Fruit fly (Drosophila melanogaster): ENCODE results near the gene UK114.
A peak's percentile ranks its signal among the peaks of the same experiment; 100 is the strongest.

UK114 gene

DNA sequence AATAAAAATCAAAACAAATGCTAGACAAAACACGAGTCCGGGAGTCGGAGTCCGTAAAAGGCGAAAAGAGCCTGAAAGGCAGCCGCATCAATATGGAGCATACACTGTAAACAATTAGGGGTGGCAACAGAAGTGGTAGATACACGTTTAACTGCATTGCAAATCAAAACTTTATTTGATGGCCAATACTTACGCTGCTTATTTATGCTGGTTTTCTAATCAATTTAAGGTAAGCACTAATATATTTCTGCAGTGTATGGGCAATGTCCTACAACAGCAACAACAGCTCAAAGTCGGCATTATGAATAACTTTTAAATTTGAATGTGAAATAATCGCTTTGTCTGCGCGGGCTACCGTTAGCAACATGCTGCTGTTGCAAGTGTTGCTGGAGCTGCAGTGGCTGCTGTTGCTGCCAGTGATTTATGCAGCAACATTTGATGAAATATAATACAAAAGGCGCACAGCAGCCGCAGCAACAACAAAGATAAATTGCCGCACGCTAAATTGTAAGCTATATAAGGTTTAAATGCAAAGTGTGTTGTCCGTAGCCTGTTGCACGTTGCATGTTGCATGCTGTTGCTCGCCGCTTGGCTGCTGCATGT, 1.3 kb downstream of the UK114 start (continued):
- TF ChIP-seq CG32006 (GFP tag; optimal IDR thresholded peaks at IDR 0.05) (peak; percentile 35), CG10631 (GFP tag; optimal IDR thresholded peaks at IDR 0.05) (peak; percentile 7), Hr38 (GFP tag; optimal IDR thresholded peaks at IDR 0.05) (no peak), CG9139 (GFP tag; optimal IDR thresholded peaks at IDR 0.05) (no peak), fd85E (GFP tag; optimal IDR thresholded peaks at IDR 0.05) (no peak), Hr4 (GFP tag; optimal IDR thresholded peaks at IDR 0.05) (peak; percentile 54), CG16779 (tag; optimal IDR thresholded peaks at IDR 0.05) (no peak), Hr39 (GFP tag; optimal IDR thresholded peaks at IDR 0.05) (peak; percentile 26), spab (GFP tag; optimal IDR thresholded peaks at IDR 0.05) (no peak), fd59A (GFP tag; optimal IDR thresholded peaks at IDR 0.05) (no peak), achi (GFP tag; optimal IDR thresholded peaks at IDR 0.05) (peak; percentile 35), Lpt (GFP tag; optimal IDR thresholded peaks at IDR 0.05) (no peak), cyc (GFP tag; optimal IDR thresholded peaks at IDR 0.05) (peak; percentile 17), Eip93F (GFP tag; optimal IDR thresholded peaks at IDR 0.05) (no peak), net (GFP tag; optimal IDR thresholded peaks at IDR 0.05) (no peak), acj6 (GFP tag; optimal IDR thresholded peaks at IDR 0.05) (peak; percentile 42), CG11902 (GFP tag; optimal IDR thresholded peaks at IDR 0.05) (no peak), CG3032 (tag; optimal IDR thresholded peaks at IDR 0.05) (peak; percentile 32), CG6854 (GFP tag; optimal IDR thresholded peaks at IDR 0.05) (no peak), CG8632 (GFP tag; optimal IDR thresholded peaks at IDR 0.05) (no peak), esn (GFP tag; optimal IDR thresholded peaks at IDR 0.05) (peak; percentile 25), Smox (GFP tag; optimal IDR thresholded peaks at IDR 0.05) (no peak), CG11294 (GFP tag; IDR thresholded peaks at IDR 0.05) (no peak), CG6792 (GFP tag; optimal IDR thresholded peaks at IDR 0.05) (no peak), fkh (GFP tag; optimal IDR thresholded peaks at IDR 0.05) (no peak), CG6163 (GFP tag; IDR thresholded peaks at IDR 0.05) (peak; percentile 34; the same call in 1 of the 3 replicates), dsx (GFP tag; optimal IDR thresholded peaks at IDR 0.05; ENCODE audit: poor library complexity, severe bottlenecking) (no peak), Met (GFP tag; optimal IDR thresholded peaks at IDR 0.05) (peak; percentile 8)

DNA sequence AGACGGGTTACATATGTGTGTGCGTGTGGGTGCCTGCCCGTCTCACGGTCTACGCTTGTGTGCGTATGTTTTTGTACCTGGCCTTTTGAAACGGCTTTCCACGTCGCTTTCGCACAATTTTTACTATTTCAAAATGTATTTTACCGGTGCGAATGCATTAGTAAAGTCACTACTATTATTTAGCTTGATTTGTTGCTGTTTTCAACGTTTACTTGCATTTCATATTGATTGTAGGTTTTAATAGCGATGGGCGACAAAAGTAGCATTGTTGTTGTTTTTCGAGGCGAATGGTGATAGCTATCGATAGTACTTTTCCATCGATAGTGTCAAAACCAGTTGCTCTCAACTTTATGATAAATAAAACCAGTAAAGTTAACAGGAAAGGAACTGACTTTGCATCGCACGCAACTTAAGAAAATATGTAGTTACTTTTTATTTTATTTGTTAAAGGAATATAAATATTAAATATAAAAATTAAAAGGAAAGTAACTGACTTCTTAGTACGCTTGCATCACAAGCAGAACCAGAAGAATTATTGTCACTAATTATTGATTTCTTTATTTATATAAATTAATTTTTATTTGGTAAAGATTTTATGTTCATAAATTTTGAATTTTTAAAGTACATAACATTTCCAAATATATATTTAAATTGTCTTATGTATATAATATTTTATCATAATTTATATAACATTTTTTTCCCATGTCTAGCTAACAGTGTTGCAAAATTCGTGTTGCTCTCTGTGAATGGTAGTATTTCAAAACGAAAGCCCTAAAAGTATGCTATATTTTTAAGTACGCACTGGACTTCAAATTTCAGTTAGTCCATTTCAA, 2.9 kb downstream of the UK114 start, which contains the start of gene Cul3:
Cul3 (minus strand) TSS at position 268 of the 833 bp plus-strand sequence.
- no peak for TF ChIP-seq Sox15 (GFP tag; optimal IDR thresholded peaks at IDR 0.05)
- peak; percentile 51 for TF ChIP-seq CG10631 (GFP tag; optimal IDR thresholded peaks at IDR 0.05)
- TF ChIP-seq Eip78C (GFP tag) = peak; percentile 66
- TF ChIP-seq svp (GFP tag) = peak; percentile 35
- no peak for TF ChIP-seq CG6854 (GFP tag; optimal IDR thresholded peaks at IDR 0.05)
- no peak for TF ChIP-seq CG3919 (GFP tag; optimal IDR thresholded peaks at IDR 0.05)
- peak; percentile 6 for TF ChIP-seq acj6 (GFP tag; optimal IDR thresholded peaks at IDR 0.05)
- TF ChIP-seq Sox14 (GFP tag; optimal IDR thresholded peaks at IDR 0.05) = peak; percentile 6
- peak; percentile 17 for TF ChIP-seq esn (GFP tag; optimal IDR thresholded peaks at IDR 0.05)
- no peak for TF ChIP-seq achi (GFP tag; optimal IDR thresholded peaks at IDR 0.05)
- TF ChIP-seq net (GFP tag; optimal IDR thresholded peaks at IDR 0.05) = no peak
- no peak for TF ChIP-seq fd59A (GFP tag; optimal IDR thresholded peaks at IDR 0.05)
- TF ChIP-seq CG3032 (tag; optimal IDR thresholded peaks at IDR 0.05) = peak; percentile 46
- peak; percentile 3 for TF ChIP-seq OdsH (GFP tag; optimal IDR thresholded peaks at IDR 0.05)
- no peak for TF ChIP-seq Hr38 (GFP tag; optimal IDR thresholded peaks at IDR 0.05)
- no peak for TF ChIP-seq Eip75B (GFP tag; optimal IDR thresholded peaks at IDR 0.05)
- peak in 1 of 2 experiments; percentile 39 for TF ChIP-seq salr (GFP tag; optimal IDR thresholded peaks at IDR 0.05)
- no peak for TF ChIP-seq CG7368 (GFP tag; optimal IDR thresholded peaks at IDR 0.05)
- no peak for TF ChIP-seq Gug (GFP tag; IDR thresholded peaks at IDR 0.05)
- TF ChIP-seq fkh (GFP tag; optimal IDR thresholded peaks at IDR 0.05) = peak; percentile 9
- no peak for TF ChIP-seq CG8632 (GFP tag; optimal IDR thresholded peaks at IDR 0.05)
- peak; percentile 29 for TF ChIP-seq CG32006 (GFP tag; optimal IDR thresholded peaks at IDR 0.05)
- no peak for TF ChIP-seq ss (GFP tag; optimal IDR thresholded peaks at IDR 0.05)

Data from whole organism, prepupa.